Worm (Caenorhabditis elegans): ENCODE data around the gene srh-222.

The srh-222 gene

ce11 chrIV:4025923-4026322 lies 46.3 kb downstream of the srh-222 start (continued):
- no peak for TF ChIP-seq ceh-91 (GFP tag; IDR thresholded peaks at IDR 0.05)
- no peak for TF ChIP-seq hsf-1 (GFP tag; IDR thresholded peaks at IDR 0.05)
- no peak for TF ChIP-seq dpff-1 (tag; optimal IDR thresholded peaks at IDR 0.05)
- TF ChIP-seq F33H1.4 (GFP tag; IDR thresholded peaks at IDR 0.05), result no peak
- no peak for TF ChIP-seq F57C9.4 (tag; optimal IDR thresholded peaks at IDR 0.05)
- no peak for TF ChIP-seq F49E8.2 (tag; optimal IDR thresholded peaks at IDR 0.05; ENCODE audit: insufficient read depth)
- 0 out of 2 replicates have a peak, but pooled peaks have one; percentile 37 for TF ChIP-seq C06A6.2 (GFP tag; conservative IDR thresholded peaks at IDR 0.05)
- peak; percentile 46 for TF ChIP-seq lin-40 (tag; optimal IDR thresholded peaks at IDR 0.05)
- no peak for TF ChIP-seq hmg-20 (GFP tag; IDR thresholded peaks at IDR 0.05)
- TF ChIP-seq lin-54 (GFP tag; optimal IDR thresholded peaks at IDR 0.05), result peak; percentile 12
- TF ChIP-seq snpc-1.1 (tag; optimal IDR thresholded peaks at IDR 0.05; ENCODE audit: insufficient read depth), result no peak
- no peak for TF ChIP-seq attf-6 (GFP tag; IDR thresholded peaks at IDR 0.05)
- no peak for TF ChIP-seq F52B5.7 (tag; optimal IDR thresholded peaks at IDR 0.05)
- TF ChIP-seq gei-17 (GFP tag; optimal IDR thresholded peaks at IDR 0.05), result no peak
- TF ChIP-seq B0336.3 (GFP tag; IDR thresholded peaks at IDR 0.05), result 0 out of 2 replicates have a peak, but pooled peaks have one; percentile 32
- TF ChIP-seq Y67H2A.10 (GFP tag; conservative IDR thresholded peaks at IDR 0.05), result no peak
- no peak for TF ChIP-seq cebp-2 (GFP tag; IDR thresholded peaks at IDR 0.05)
- no peak for TF ChIP-seq hlh-12 (tag; optimal IDR thresholded peaks at IDR 0.05)
- TF ChIP-seq mes-4 (tag; optimal IDR thresholded peaks at IDR 0.05), result no peak
- TF ChIP-seq lag-1 (GFP tag; IDR thresholded peaks at IDR 0.05), result no peak
- TF ChIP-seq nfyb-1 (GFP tag; IDR thresholded peaks at IDR 0.05), result 0 out of 2 replicates have a peak, but pooled peaks have one; percentile 57
- peak; percentile 77 for TF ChIP-seq egrh-3 (GFP tag; IDR thresholded peaks at IDR 0.05)
- no peak for TF ChIP-seq hrde-1 (tag; optimal IDR thresholded peaks at IDR 0.05; ENCODE audit: borderline replicate concordance)
- no peak for TF ChIP-seq lir-1 (GFP tag; conservative IDR thresholded peaks at IDR 0.05)
- no peak for TF ChIP-seq nhr-120 (GFP tag; IDR thresholded peaks at IDR 0.05)
- no peak for TF ChIP-seq F57A8.1 (GFP tag; optimal IDR thresholded peaks at IDR 0.05)
- no peak for TF ChIP-seq zim-3 (tag; optimal IDR thresholded peaks at IDR 0.05)
- TF ChIP-seq sptf-2 (GFP tag; optimal IDR thresholded peaks at IDR 0.05), result no peak
- TF ChIP-seq efl-1 (GFP tag; optimal IDR thresholded peaks at IDR 0.05), result no peak
- no peak for TF ChIP-seq bed-2 (GFP tag; IDR thresholded peaks at IDR 0.05)
- no peak for TF ChIP-seq nhr-90 (tag; optimal IDR thresholded peaks at IDR 0.05)
- peak; percentile 81 for TF ChIP-seq K12H6.12 (tag; optimal IDR thresholded peaks at IDR 0.05)
- no peak for TF ChIP-seq snpc-4 (GFP tag; optimal IDR thresholded peaks at IDR 0.05)
- TF ChIP-seq snpc-4 (tag; optimal IDR thresholded peaks at IDR 0.05), result peak in 1 of 4 experiments; percentile 10
- no peak for TF ChIP-seq Y53F4B.3 (GFP tag; IDR thresholded peaks at IDR 0.05)
- no peak for TF ChIP-seq B0019.2 (GFP tag; conservative IDR thresholded peaks at IDR 0.05)
- TF ChIP-seq hlh-26 (GFP tag; conservative IDR thresholded peaks at IDR 0.05), result no peak
- no peak for TF ChIP-seq B0261.1 (tag; optimal IDR thresholded peaks at IDR 0.05)
- TF ChIP-seq attf-3 (GFP tag; conservative IDR thresholded peaks at IDR 0.05), result no peak
- TF ChIP-seq mcd-1 (GFP tag; IDR thresholded peaks at IDR 0.05), result peak; percentile 53; the same call in 1 of the 2 replicates
- no peak for TF ChIP-seq tbx-9 (tag; optimal IDR thresholded peaks at IDR 0.05; ENCODE audit: borderline replicate concordance)
- TF ChIP-seq tlf-1 (GFP tag; optimal IDR thresholded peaks at IDR 0.05), result no peak
- no peak for TF ChIP-seq repo-1 (tag; optimal IDR thresholded peaks at IDR 0.05)
- TF ChIP-seq K11D2.4 (GFP tag; IDR thresholded peaks at IDR 0.05), result peak; percentile 32; the same call in 1 of the 2 replicates
- no peak for TF ChIP-seq ets-4 (GFP tag; optimal IDR thresholded peaks at IDR 0.05)
- TF ChIP-seq D2030.7 (GFP tag; IDR thresholded peaks at IDR 0.05), result no peak
- no peak for TF ChIP-seq nhr-27 (tag; optimal IDR thresholded peaks at IDR 0.05)
- no peak for TF ChIP-seq ztf-28 (GFP tag; IDR thresholded peaks at IDR 0.05)
- no peak for TF ChIP-seq akir-1 (GFP tag; optimal IDR thresholded peaks at IDR 0.05)

Measured in whole organism, young adult.